Fruit fly (Drosophila melanogaster): ENCODE measurements around the gene Rad23.

Rad23 gene

dm6 chr4:358093-358929, 50.4 kb downstream of the Rad23 start, which contains the start of gene PMCA:
Gene PMCA (minus strand): TSS chr4:358917.
- TF ChIP-seq fd59A (GFP tag; optimal IDR thresholded peaks at IDR 0.05) (no peak), net (GFP tag; optimal IDR thresholded peaks at IDR 0.05) (no peak), CG10669 (GFP tag; optimal IDR thresholded peaks at IDR 0.05) (no peak), cyc (GFP tag; optimal IDR thresholded peaks at IDR 0.05) (no peak), CG6808 (GFP tag; optimal IDR thresholded peaks at IDR 0.05) (no peak), CG6276 (GFP tag; optimal IDR thresholded peaks at IDR 0.05) (no peak), Eip78C (GFP tag) (peak; percentile 68), vri (GFP tag; optimal IDR thresholded peaks at IDR 0.05) (peak; percentile 98)

DNA sequence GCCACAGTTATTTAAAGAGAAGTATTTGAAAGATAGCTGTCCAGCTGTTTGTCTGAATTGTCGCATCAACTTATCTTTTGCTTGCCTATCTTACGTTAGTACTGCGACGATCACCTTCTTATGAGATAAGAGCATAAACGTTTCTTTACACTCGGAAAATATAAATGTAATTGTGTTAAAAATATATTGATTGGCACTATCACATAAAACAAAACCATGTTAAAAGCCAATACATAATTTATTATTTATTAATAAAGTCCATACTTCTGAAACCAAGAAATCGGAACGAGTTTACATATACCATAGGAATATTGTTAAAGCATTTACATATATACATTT, 51.0 kb downstream of the Rad23 start:
- peak; percentile 61 for TF ChIP-seq Eip78C (GFP tag)
- no peak for TF ChIP-seq dsx (GFP tag; optimal IDR thresholded peaks at IDR 0.05; ENCODE audit: poor library complexity, severe bottlenecking)

- TF ChIP-seq Sox102F (GFP tag; optimal IDR thresholded peaks at IDR 0.05): no peak
- peak; percentile 16 for TF ChIP-seq CG10631 (GFP tag; optimal IDR thresholded peaks at IDR 0.05)
- no peak for TF ChIP-seq CG8632 (GFP tag; optimal IDR thresholded peaks at IDR 0.05)
- TF ChIP-seq CG31627 (GFP tag; optimal IDR thresholded peaks at IDR 0.05): peak; percentile 28
- TF ChIP-seq CG3032 (tag; optimal IDR thresholded peaks at IDR 0.05): peak; percentile 1
- peak; percentile 7 for TF ChIP-seq esn (GFP tag; optimal IDR thresholded peaks at IDR 0.05)
- TF ChIP-seq Met (GFP tag; optimal IDR thresholded peaks at IDR 0.05): peak; percentile 31
These were observed 51.9 kb downstream of the Rad23 start, which contains the start of gene Hcf for dm6 chr4:359759-360290. Gene Hcf (plus strand): TSS chr4:359938.
